Worm (Caenorhabditis elegans): ENCODE measurements around the gene sra-10.

sra-10 gene

ce11 chrII:10851110-10851509 is 43.8 kb downstream of the sra-10 start (continued):
- TF ChIP-seq madf-8 (GFP tag; conservative IDR thresholded peaks at IDR 0.05), result no peak
- no peak for TF ChIP-seq snpc-1.3 (tag; optimal IDR thresholded peaks at IDR 0.05; ENCODE audit: insufficient read depth)
- TF ChIP-seq Y95B8A.8 (GFP tag; IDR thresholded peaks at IDR 0.05), result no peak
- TF ChIP-seq ceh-91 (GFP tag; IDR thresholded peaks at IDR 0.05), result no peak
- TF ChIP-seq madf-6 (GFP tag; IDR thresholded peaks at IDR 0.05), result 0 out of 2 replicates have a peak, but pooled peaks have one; percentile 7
- TF ChIP-seq ztf-25 (GFP tag; IDR thresholded peaks at IDR 0.05), result no peak
- TF ChIP-seq nhr-120 (GFP tag; IDR thresholded peaks at IDR 0.05), result no peak
- TF ChIP-seq F57A8.1 (GFP tag; optimal IDR thresholded peaks at IDR 0.05), result no peak
- peak; percentile 87 for TF ChIP-seq atf-7 (tag; optimal IDR thresholded peaks at IDR 0.05)
- TF ChIP-seq rec-8 (tag; optimal IDR thresholded peaks at IDR 0.05), result no peak
- TF ChIP-seq F55B11.4 (tag; optimal IDR thresholded peaks at IDR 0.05; ENCODE audit: borderline replicate concordance, insufficient read depth), result no peak
- TF ChIP-seq nfyb-1 (GFP tag; IDR thresholded peaks at IDR 0.05), result peak; percentile 85
- TF ChIP-seq egl-44 (GFP tag; IDR thresholded peaks at IDR 0.05), result peak; percentile 74
- no peak for TF ChIP-seq T26A5.8 (tag; optimal IDR thresholded peaks at IDR 0.05)
- no peak for TF ChIP-seq sea-2 (GFP tag; IDR thresholded peaks at IDR 0.05)
- TF ChIP-seq B0336.3 (GFP tag; IDR thresholded peaks at IDR 0.05), result peak; percentile 92
- peak; percentile 95 to 96 for TF ChIP-seq let-607 (tag; optimal IDR thresholded peaks at IDR 0.05)
- TF ChIP-seq ztf-6 (GFP tag; IDR thresholded peaks at IDR 0.05), result no peak
- TF ChIP-seq lag-1 (GFP tag; IDR thresholded peaks at IDR 0.05), result no peak
- peak; percentile 59 for TF ChIP-seq lir-1 (GFP tag; conservative IDR thresholded peaks at IDR 0.05)
- TF ChIP-seq F22D6.2 (tag; optimal IDR thresholded peaks at IDR 0.05), result peak; percentile 42
- TF ChIP-seq F39B2.1 (GFP tag; IDR thresholded peaks at IDR 0.05), result no peak
- TF ChIP-seq xnd-1 (tag; optimal IDR thresholded peaks at IDR 0.05), result no peak
- no peak for TF ChIP-seq zim-3 (tag; optimal IDR thresholded peaks at IDR 0.05)
- no peak for TF ChIP-seq dpl-1 (GFP tag; optimal IDR thresholded peaks at IDR 0.05)
- peak; percentile 72 for TF ChIP-seq repo-1 (tag; optimal IDR thresholded peaks at IDR 0.05)
- TF ChIP-seq attf-6 (GFP tag; IDR thresholded peaks at IDR 0.05), result no peak
- TF ChIP-seq nfya-2 (GFP tag; IDR thresholded peaks at IDR 0.05), result no peak
- no peak for TF ChIP-seq ceh-58 (GFP tag; IDR thresholded peaks at IDR 0.05)
- TF ChIP-seq B0019.2 (GFP tag; conservative IDR thresholded peaks at IDR 0.05), result no peak
- no peak for TF ChIP-seq mxl-1 (tag; optimal IDR thresholded peaks at IDR 0.05)
- no peak for TF ChIP-seq akir-1 (GFP tag; optimal IDR thresholded peaks at IDR 0.05)
- peak; percentile 59 for TF ChIP-seq tbp1 (GFP tag; optimal IDR thresholded peaks at IDR 0.05)
- TF ChIP-seq ztf-3 (GFP tag; optimal IDR thresholded peaks at IDR 0.05), result peak; percentile 63
- TF ChIP-seq F33H1.4 (GFP tag; IDR thresholded peaks at IDR 0.05), result peak; percentile 14; the same call in 1 of the 2 replicates
- TF ChIP-seq madf-3 (GFP tag; IDR thresholded peaks at IDR 0.05), result no peak
- peak; percentile 87 for TF ChIP-seq lin-40 (tag; optimal IDR thresholded peaks at IDR 0.05)
- TF ChIP-seq hsf-1 (GFP tag; IDR thresholded peaks at IDR 0.05), result no peak
- TF ChIP-seq mcd-1 (GFP tag; IDR thresholded peaks at IDR 0.05), result peak; percentile 68
- no peak for TF ChIP-seq ama-1 (optimal IDR thresholded peaks at IDR 0.05)
- TF ChIP-seq ama-1 (GFP tag; optimal IDR thresholded peaks at IDR 0.05), result no peak
- no peak for TF ChIP-seq hmg-20 (GFP tag; IDR thresholded peaks at IDR 0.05)
- no peak for TF ChIP-seq F49E8.2 (tag; optimal IDR thresholded peaks at IDR 0.05; ENCODE audit: insufficient read depth)
- peak; percentile 98 for TF ChIP-seq unc-62 (GFP tag; optimal IDR thresholded peaks at IDR 0.05)
- peak; percentile 54 for TF ChIP-seq rcor-1 (GFP tag; IDR thresholded peaks at IDR 0.05)
- TF ChIP-seq ceh-27 (GFP tag; optimal IDR thresholded peaks at IDR 0.05), result peak; percentile 57
- no peak for TF ChIP-seq snpc-1.1 (tag; optimal IDR thresholded peaks at IDR 0.05; ENCODE audit: insufficient read depth)
- TF ChIP-seq lsl-1 (GFP tag; optimal IDR thresholded peaks at IDR 0.05), result no peak
- TF ChIP-seq egl-18 (GFP tag; IDR thresholded peaks at IDR 0.05), result no peak

All from whole organism, young adult.